Fruit fly (Drosophila melanogaster) whole organism, embryonic: ENCODE results near the gene Etl1.
A peak's percentile ranks its signal among the peaks of the same experiment; 100 is the strongest.

ENCODE experiments used
- Asciz ChIP-seq: fragments of 200-800 bp; sonication (Bioruptor generic); optimal IDR thresholded peaks from 2 replicates; lab custom pipeline; 2017; ENCODE audit warnings: missing biosample characterization, mild to moderate bottlenecking, missing genetic modification characterization, missing genetic modification reagents
- Atf6 ChIP-seq: fragments of 200-800 bp; sonication (Bioruptor generic); IDR thresholded peaks from 2 replicates; pipeline ENCODE4 v1.3.6; 2022; ENCODE audit warnings: missing biosample characterization, missing genetic modification characterization
- CG10462 ChIP-seq: fragments of 200-800 bp; sonication (Bioruptor generic); optimal IDR thresholded peaks from 2 replicates; lab custom pipeline; 2016; ENCODE audit warnings: missing biosample characterization, missing genetic modification characterization
- CG11695 ChIP-seq: fragments of 200-800 bp; sonication (Bioruptor generic); IDR thresholded peaks from 3 replicates; pipeline ENCODE4 v1.3.6; 2022; ENCODE audit warnings: missing biosample characterization, missing genetic modification characterization
- CG12391 ChIP-seq: fragments of 200-800 bp; sonication (Bioruptor generic); optimal IDR thresholded peaks from 3 replicates; lab custom pipeline; 2018; ENCODE audit warnings: missing biosample characterization, mild to moderate bottlenecking, missing genetic modification characterization, moderate library complexity
- CG12744 ChIP-seq: fragments of 200-800 bp; sonication (Bioruptor generic); optimal IDR thresholded peaks from 2 replicates; lab custom pipeline; 2016; ENCODE audit warnings: missing biosample characterization, missing genetic modification characterization
- CG12769 ChIP-seq: fragments of 200-800 bp; sonication (Bioruptor generic); optimal IDR thresholded peaks from 2 replicates; lab custom pipeline; 2019; ENCODE audit warnings: missing biosample characterization, mild to moderate bottlenecking, missing genetic modification characterization, moderate library complexity
- CG14667 ChIP-seq: fragments of 200-800 bp; sonication (Bioruptor generic); IDR thresholded peaks from 2 replicates; pipeline ENCODE4 v1.3.6; 2022; ENCODE audit warnings: missing biosample characterization, missing genetic modification characterization
- CG15011 ChIP-seq: fragments of 200-800 bp; sonication (Bioruptor generic); optimal IDR thresholded peaks from 3 replicates; lab custom pipeline; 2018; ENCODE audit warnings: missing biosample characterization, mild to moderate bottlenecking, missing genetic modification characterization
- CG15269 ChIP-seq: fragments of 200-800 bp; sonication (Bioruptor generic); optimal IDR thresholded peaks from 2 replicates; lab custom pipeline; 2018; ENCODE audit warnings: missing biosample characterization, mild to moderate bottlenecking, missing genetic modification characterization, moderate library complexity
- CG16815 ChIP-seq: fragments of 200-800 bp; sonication (Bioruptor generic); optimal IDR thresholded peaks from 3 replicates; lab custom pipeline; 2017; ENCODE audit warnings: missing biosample characterization, mild to moderate bottlenecking, missing genetic modification characterization
- CG17385 ChIP-seq: fragments of 200-800 bp; sonication (Bioruptor generic); optimal IDR thresholded peaks from 3 replicates; lab custom pipeline; 2018; ENCODE audit warnings: missing biosample characterization, mild to moderate bottlenecking, missing genetic modification characterization
- CG17568 ChIP-seq: fragments of 200-800 bp; sonication (Bioruptor generic); optimal IDR thresholded peaks from 2 replicates; lab custom pipeline; 2018; ENCODE audit warnings: missing biosample characterization, mild to moderate bottlenecking, missing genetic modification characterization, moderate library complexity
- CG17912 ChIP-seq: fragments of 200-800 bp; sonication (Bioruptor generic); optimal IDR thresholded peaks from 2 replicates; lab custom pipeline; 2018; ENCODE audit warnings: missing biosample characterization, mild to moderate bottlenecking, missing genetic modification characterization
- CG2120 ChIP-seq: fragments of 200-800 bp; sonication (Bioruptor generic); optimal IDR thresholded peaks from 3 replicates; lab custom pipeline; 2016; ENCODE audit warnings: missing biosample characterization, missing genetic modification characterization
- CG31224 ChIP-seq: fragments of 200-800 bp; sonication (Bioruptor generic); IDR thresholded peaks from 2 replicates; pipeline ENCODE4 v1.3.6; 2022; ENCODE audit warnings: missing biosample characterization, missing genetic modification characterization
- CG33557 ChIP-seq: fragments of 200-800 bp; sonication (Bioruptor generic); optimal IDR thresholded peaks from 2 replicates; lab custom pipeline; 2019; ENCODE audit warnings: missing biosample characterization, mild to moderate bottlenecking, missing genetic modification characterization, moderate library complexity
- CG3407 ChIP-seq: fragments of 200-800 bp; sonication (Bioruptor generic); optimal IDR thresholded peaks from 2 replicates; lab custom pipeline; 2018; ENCODE audit warnings: missing biosample characterization, mild to moderate bottlenecking, missing genetic modification characterization
- CG34224 ChIP-seq: fragments of 200-800 bp; sonication (Bioruptor generic); IDR thresholded peaks from 3 replicates; pipeline ENCODE4 v1.3.6; 2022; ENCODE audit warnings: missing biosample characterization, missing genetic modification characterization; ENCODE audit not compliant: partially characterized antibody
- CG6791 ChIP-seq: fragments of 200-800 bp; sonication (Bioruptor generic); IDR thresholded peaks from 3 replicates; pipeline ENCODE4 v1.3.6; 2022; ENCODE audit warnings: missing biosample characterization, missing genetic modification characterization; ENCODE audit not compliant: partially characterized antibody
- CG6813 ChIP-seq: fragments of 200-800 bp; sonication (Bioruptor generic); optimal IDR thresholded peaks from 2 replicates; lab custom pipeline; 2017; ENCODE audit warnings: missing biosample characterization, missing genetic modification characterization, mild to moderate bottlenecking, moderate library complexity, missing genetic modification reagents
- CG7963 ChIP-seq: fragments of 200-800 bp; sonication (Bioruptor generic); IDR thresholded peaks from 3 replicates; pipeline ENCODE4 v1.3.6; 2022; ENCODE audit warnings: missing biosample characterization, missing genetic modification characterization; ENCODE audit not compliant: partially characterized antibody
- CG9215 ChIP-seq: fragments of 200-800 bp; sonication (Bioruptor generic); IDR thresholded peaks from 2 replicates; pipeline ENCODE4 v1.3.6; 2022; ENCODE audit warnings: missing biosample characterization, missing genetic modification characterization
- Dref ChIP-seq: fragments of 200-800 bp; sonication (Bioruptor generic); IDR thresholded peaks from 2 replicates; pipeline ENCODE4 v1.3.6; 2022; ENCODE audit warnings: missing biosample characterization, missing genetic modification characterization
- ERR ChIP-seq: fragments of 200-800 bp; sonication (Bioruptor generic); optimal IDR thresholded peaks from 2 replicates; lab custom pipeline; 2016; ENCODE audit warnings: missing biosample characterization, missing genetic modification characterization
- Ets97D ChIP-seq: fragments of 200-800 bp; sonication (Bioruptor generic); optimal IDR thresholded peaks from 3 replicates; lab custom pipeline; 2016; ENCODE audit warnings: missing biosample characterization, missing genetic modification characterization
- Hand ChIP-seq: fragments of 200-800 bp; sonication (Bioruptor generic); optimal IDR thresholded peaks from 2 replicates; lab custom pipeline; 2017; ENCODE audit warnings: mild to moderate bottlenecking, missing biosample characterization, missing genetic modification reagents, missing genetic modification characterization
- Hr3 ChIP-seq: fragments of 200-800 bp; sonication (Bioruptor generic); optimal IDR thresholded peaks from 3 replicates; lab custom pipeline; 2016; ENCODE audit warnings: missing biosample characterization, missing genetic modification characterization
- Kr ChIP-seq: fragments of 200-800 bp; sonication (Bioruptor generic); optimal IDR thresholded peaks from 2 replicates; lab custom pipeline; 2017; ENCODE audit warnings: missing biosample characterization, mild to moderate bottlenecking, missing genetic modification characterization
- MBD-R2 ChIP-seq: fragments of 200-800 bp; sonication (Bioruptor generic); IDR thresholded peaks from 2 replicates; pipeline ENCODE4 v1.3.6; 2022; ENCODE audit warnings: missing biosample characterization, missing genetic modification characterization
- Mrtf ChIP-seq: fragments of 200-800 bp; sonication (Bioruptor generic); IDR thresholded peaks from 3 replicates; pipeline ENCODE4 v1.3.6; 2022; ENCODE audit warnings: missing biosample characterization, missing genetic modification characterization
- NC2α ChIP-seq: fragments of 200-800 bp; sonication (Bioruptor generic); optimal IDR thresholded peaks from 2 replicates; lab custom pipeline; 2016; ENCODE audit warnings: missing biosample characterization, missing genetic modification characterization
- Neu2 ChIP-seq: fragments of 200-800 bp; sonication (Bioruptor generic); optimal IDR thresholded peaks from 3 replicates; lab custom pipeline; 2016; ENCODE audit warnings: missing biosample characterization, missing genetic modification characterization, borderline replicate concordance
- NfI ChIP-seq: fragments of 200-800 bp; sonication (Bioruptor generic); optimal IDR thresholded peaks from 3 replicates; lab custom pipeline; 2018; ENCODE audit warnings: missing biosample characterization, mild to moderate bottlenecking, missing genetic modification characterization, moderate library complexity
- Ptx1 ChIP-seq: fragments of 200-800 bp; sonication (Bioruptor generic); IDR thresholded peaks from 2 replicates; pipeline ENCODE4 v1.3.6; 2022; ENCODE audit warnings: missing biosample characterization, missing genetic modification characterization
- Ssrp ChIP-seq: fragments of 200-800 bp; sonication (Bioruptor generic); optimal IDR thresholded peaks from 2 replicates; lab custom pipeline; 2018; ENCODE audit warnings: missing biosample characterization, mild to moderate bottlenecking, missing genetic modification characterization, moderate library complexity
- Vsx1 ChIP-seq: fragments of 200-800 bp; sonication (Bioruptor generic); optimal IDR thresholded peaks from 2 replicates; lab custom pipeline; 2017; ENCODE audit warnings: missing biosample characterization, mild to moderate bottlenecking, missing genetic modification characterization, missing genetic modification reagents
- ab ChIP-seq: fragments of 200-800 bp; sonication (Bioruptor generic); optimal IDR thresholded peaks from 2 replicates; lab custom pipeline; 2016; ENCODE audit warnings: missing biosample characterization, missing genetic modification characterization
- ato ChIP-seq: fragments of 200-800 bp; sonication (Bioruptor generic); IDR thresholded peaks from 2 replicates; pipeline ENCODE4 v1.3.6; 2022; ENCODE audit warnings: missing biosample characterization, missing genetic modification characterization; ENCODE audit not compliant: partially characterized antibody
- bab2 ChIP-seq: fragments of 200-800 bp; sonication (Bioruptor generic); optimal IDR thresholded peaks from 2 replicates; lab custom pipeline; 2016; ENCODE audit warnings: missing biosample characterization, missing genetic modification characterization
- btn ChIP-seq: fragments of 200-800 bp; sonication (Bioruptor generic); optimal IDR thresholded peaks from 2 replicates; lab custom pipeline; 2016; ENCODE audit warnings: missing biosample characterization, missing genetic modification characterization
- da ChIP-seq: fragments of 200-800 bp; sonication (Bioruptor generic); optimal IDR thresholded peaks from 2 replicates; lab custom pipeline; 2016; ENCODE audit warnings: missing biosample characterization, missing genetic modification characterization
- dati ChIP-seq: fragments of 200-800 bp; sonication (Bioruptor generic); IDR thresholded peaks from 2 replicates; pipeline ENCODE4 v1.3.6; 2022; ENCODE audit warnings: missing biosample characterization, missing genetic modification characterization
- dm ChIP-seq: fragments of 200-800 bp; sonication (Bioruptor generic); optimal IDR thresholded peaks from 3 replicates; lab custom pipeline; 2016; ENCODE audit warnings: missing biosample characterization, missing genetic modification characterization
- gem ChIP-seq: fragments of 200-800 bp; sonication (Bioruptor generic); optimal IDR thresholded peaks from 2 replicates; lab custom pipeline; 2019; ENCODE audit warnings: missing biosample characterization, mild to moderate bottlenecking, missing genetic modification characterization, moderate library complexity
- pan ChIP-seq, 4 experiments: fragments of >200 bp in 3 of 4; fragments of 200-800 bp in 1 of 4; sonication (Bioruptor generic) in 1 of 4; optimal IDR thresholded peaks in 3 of 4; IDR thresholded peaks in 1 of 4; 2 replicates each; pipeline versions ENCODE4 v1.3.6 to Lab custom; 2017 to 2022; ENCODE audit warnings: missing biosample characterization in 2 of 4, missing genetic modification characterization in 2 of 4, mixed read lengths in 1 of 4
- schlank ChIP-seq: fragments of 200-800 bp; sonication (Bioruptor generic); optimal IDR thresholded peaks from 2 replicates; lab custom pipeline; 2018; ENCODE audit warnings: missing biosample characterization, mild to moderate bottlenecking, missing genetic modification characterization
- slp2 ChIP-seq: fragments of 200-800 bp; sonication (Bioruptor generic); optimal IDR thresholded peaks from 2 replicates; lab custom pipeline; 2016; ENCODE audit warnings: missing biosample characterization, missing genetic modification characterization
- wor ChIP-seq: fragments of 200-800 bp; sonication (Bioruptor generic); IDR thresholded peaks from 2 replicates; pipeline ENCODE4 v1.3.6; 2022; ENCODE audit warnings: missing biosample characterization, missing genetic modification characterization
- zfh1 ChIP-seq: fragments of 200-800 bp; sonication (Bioruptor generic); IDR thresholded peaks from 3 replicates; pipeline ENCODE4 v1.3.6; 2022; ENCODE audit warnings: missing biosample characterization, missing genetic modification characterization

Gene Etl1

DNA sequence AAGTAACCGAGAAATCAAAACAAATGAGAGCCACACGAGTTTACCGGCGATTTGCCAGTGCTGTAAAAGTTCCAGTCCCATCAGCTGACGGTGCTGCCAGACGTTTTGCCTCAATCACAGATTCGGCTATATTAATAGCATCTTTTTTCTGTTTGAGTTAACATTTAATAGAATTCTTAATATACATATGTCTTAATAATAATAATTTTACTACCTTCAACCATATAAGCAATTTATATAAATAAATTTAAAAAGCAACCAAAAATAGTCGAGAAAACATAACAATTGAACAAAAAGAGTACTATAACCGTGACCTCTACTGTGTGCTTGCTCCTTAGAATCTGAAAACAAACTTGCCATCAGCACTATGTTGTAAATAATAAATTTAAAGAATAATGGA is 41.7 kb upstream of the Etl1 start, which contains the start of the genes CG13126 and CG4709 (continued):
- TF ChIP-seq dati (GFP tag; lab: Robert Waterston, UW) (peak; percentile 10; the same call in 1 of the 2 replicates), CG31224 (GFP tag; lab: Robert Waterston, UW) (peak; percentile 79), Ets97D (GFP tag; lab: Kevin White, UChicago) (peak; percentile 61), NfI (GFP tag; lab: Kevin White, UChicago) (peak; percentile 87), Kr (GFP tag; lab: Kevin White, UChicago) (no peak), CG17912 (GFP tag; lab: Kevin White, UChicago) (peak; percentile 29), NC2α (no peak), CG12391 (tag; lab: Kevin White, UChicago) (peak; percentile 96), CG7963 (GFP tag; lab: Robert Waterston, UW) (no peak), Ssrp (tag; lab: Kevin White, UChicago) (peak; percentile 93), pan (optimal IDR thresholded peaks at IDR 0.05; lab: Kevin White, UChicago) (no peak), pan (GFP tag; optimal IDR thresholded peaks at IDR 0.05 in 1 of 2, IDR thresholded peaks at IDR 0.05 in 1 of 2) (peak in 1 of 2 experiments; percentile 94), CG14667 (GFP tag; lab: Robert Waterston, UW) (peak; percentile 84), Mrtf (peak; percentile 83), CG33557 (GFP tag; lab: Kevin White, UChicago) (peak; percentile 87), CG6791 (GFP tag; lab: Robert Waterston, UW) (no peak), Asciz (GFP tag; lab: Kevin White, UChicago) (peak; percentile 90), CG16815 (peak; percentile 80), Ptx1 (GFP tag; lab: Robert Waterston, UW) (peak; percentile 93), Vsx1 (peak; percentile 86), dm (peak; percentile 20), CG2120 (GFP tag; lab: Kevin White, UChicago) (peak; percentile 82), CG17568 (peak; percentile 85), schlank (tag; lab: Kevin White, UChicago) (peak; percentile 24), ERR (GFP tag; lab: Kevin White, UChicago) (no peak), gem (tag; lab: Kevin White, UChicago) (peak; percentile 96), btn (GFP tag; lab: Kevin White, UChicago) (no peak), Dref (GFP tag; lab: Robert Waterston, UW) (peak; percentile 33; the same call in 1 of the 2 replicates), CG9215 (GFP tag; lab: Robert Waterston, UW) (peak; percentile 85), CG12769 (no peak), CG15011 (peak; percentile 77), ab (GFP tag; lab: Kevin White, UChicago) (no peak), CG6813 (GFP tag; lab: Kevin White, UChicago) (peak; percentile 90), wor (peak; percentile 64), MBD-R2 (GFP tag; lab: Robert Waterston, UW) (peak; percentile 99), CG34224 (GFP tag; lab: Robert Waterston, UW) (no peak), slp2 (GFP tag; lab: Kevin White, UChicago) (peak; percentile 26), ato (GFP tag; lab: Robert Waterston, UW) (no peak), CG3407 (peak; percentile 79), CG10462 (GFP tag; lab: Kevin White, UChicago) (peak; percentile 73), Atf6 (GFP tag; lab: Robert Waterston, UW) (peak; percentile 84), bab2 (GFP tag; lab: Kevin White, UChicago) (peak; percentile 6), Hand (peak; percentile 69), CG12744 (GFP tag; lab: Kevin White, UChicago) (no peak), Neu2 (no peak), da (no peak), CG15269 (tag; lab: Kevin White, UChicago) (peak; percentile 91), CG17385 (GFP tag; lab: Kevin White, UChicago) (peak; percentile 84), Hr3 (GFP tag; lab: Kevin White, UChicago) (peak; percentile 89), zfh1 (GFP tag; lab: Robert Waterston, UW) (peak; percentile 90), CG11695 (peak; percentile 95)
